Fruit fly (Drosophila melanogaster): Measurements from ENCODE around the gene CG17163.
A peak's percentile ranks its signal among the peaks of the same experiment; 100 is the strongest.

Gene CG17163

DNA sequence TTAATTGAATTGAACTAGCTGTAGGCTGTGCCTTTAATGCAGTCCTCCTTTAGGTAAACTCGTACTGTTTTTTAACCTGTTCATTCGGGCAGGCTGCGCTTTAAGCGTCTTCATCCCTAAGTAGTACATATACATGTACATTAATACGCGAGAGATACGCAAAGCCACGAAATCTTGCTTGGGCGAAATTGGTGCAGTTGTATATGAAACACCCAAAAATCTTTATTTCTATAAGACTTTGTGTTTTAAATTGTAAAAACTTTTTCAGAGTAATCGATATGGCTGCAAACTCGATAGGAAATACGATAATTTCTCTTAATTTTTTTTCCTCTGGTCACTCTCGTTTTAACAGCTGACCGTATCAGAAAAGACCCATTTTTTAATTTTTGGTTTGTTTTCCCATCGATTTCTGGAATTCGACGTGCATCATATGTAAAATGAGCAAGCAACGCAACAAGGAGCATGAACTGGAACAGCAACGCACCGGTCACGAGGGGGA, at the start of gene CG17163, which contains the start of gene CG17168:
CG17163 (minus strand) TSS at position 303 of the 499 bp plus-strand sequence.
CG17168 (plus strand) TSS at position 332 of the 499 bp plus-strand sequence.
- TF ChIP-seq tj (GFP tag; optimal IDR thresholded peaks at IDR 0.05) (peak; percentile 17), kay (GFP tag; ENCODE audit: borderline replicate concordance) (peak; percentile 63), bab1 (GFP tag; optimal IDR thresholded peaks at IDR 0.05) (no peak)

DNA sequence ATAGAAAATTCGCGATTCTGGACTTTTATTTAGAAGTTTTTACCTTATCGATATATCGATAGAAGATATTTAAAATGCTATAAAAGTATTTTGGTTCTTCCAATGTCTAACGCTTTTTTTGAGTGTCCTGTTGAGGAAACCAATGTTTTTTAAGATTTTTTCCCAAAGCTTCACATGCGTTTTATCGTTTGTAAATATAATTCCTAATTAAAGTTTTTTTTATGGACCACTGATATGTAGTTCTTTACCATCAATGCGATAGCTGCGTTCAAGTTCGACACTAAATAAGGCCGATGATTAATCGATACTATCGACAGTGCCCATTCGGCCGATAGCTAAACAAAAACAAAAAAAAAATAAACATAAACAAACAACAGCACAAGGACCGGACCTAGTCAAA, 23.2 kb upstream of the CG17163 start, which contains the start of gene ATbp:
ATbp (plus strand) TSS at position 312 of the 400 bp plus-strand sequence.
- peak; percentile 4 for TF ChIP-seq ovo (GFP tag; optimal IDR thresholded peaks at IDR 0.05)
- peak; percentile 69 for TF ChIP-seq kay (GFP tag; ENCODE audit: borderline replicate concordance)
- peak; percentile 48 for TF ChIP-seq toe (GFP tag; optimal IDR thresholded peaks at IDR 0.05)
- no peak for TF ChIP-seq tj (GFP tag; optimal IDR thresholded peaks at IDR 0.05)

- peak; percentile 7 for TF ChIP-seq CG1620 (GFP tag; optimal IDR thresholded peaks at IDR 0.05)
- no peak for TF ChIP-seq CG7101 (tag; optimal IDR thresholded peaks at IDR 0.05)
- no peak for TF ChIP-seq kay (GFP tag; ENCODE audit: borderline replicate concordance)
- TF ChIP-seq bab1 (GFP tag; optimal IDR thresholded peaks at IDR 0.05) = no peak
- TF ChIP-seq tj (GFP tag; optimal IDR thresholded peaks at IDR 0.05) = no peak
- no peak for TF ChIP-seq CG5204 (GFP tag; optimal IDR thresholded peaks at IDR 0.05)
Observed at dm6 chrX:23097250-23097649, 14.7 kb upstream of the CG17163 start.

DNA sequence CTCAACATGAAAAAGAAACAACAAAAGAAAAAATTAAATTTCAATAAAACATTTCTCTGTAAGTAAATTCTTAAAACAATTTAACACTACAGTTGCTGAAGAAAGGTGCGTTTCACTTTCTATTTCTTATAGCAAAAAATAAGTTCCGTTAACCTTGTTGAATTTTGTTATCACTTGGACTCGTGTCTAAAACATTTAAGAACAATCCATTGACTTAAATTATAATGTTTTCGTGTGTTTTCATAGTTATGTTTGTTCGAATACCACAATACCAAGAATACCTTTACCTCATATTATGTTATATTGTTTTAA, 14.3 kb upstream of the CG17163 start:
- no peak for TF ChIP-seq Clk (GFP tag; optimal IDR thresholded peaks at IDR 0.05)
- no peak for TF ChIP-seq CG1620 (GFP tag; optimal IDR thresholded peaks at IDR 0.05)
- no peak for TF ChIP-seq tj (GFP tag; optimal IDR thresholded peaks at IDR 0.05)
- TF ChIP-seq CG5204 (GFP tag; optimal IDR thresholded peaks at IDR 0.05) = no peak
- TF ChIP-seq CG14711 (tag; optimal IDR thresholded peaks at IDR 0.05) = no peak
- TF ChIP-seq CG12768 (GFP tag; optimal IDR thresholded peaks at IDR 0.05) = no peak
- TF ChIP-seq bab1 (GFP tag; optimal IDR thresholded peaks at IDR 0.05) = no peak
- TF ChIP-seq toe (GFP tag; optimal IDR thresholded peaks at IDR 0.05) = no peak
- TF ChIP-seq Crg-1 (GFP tag; optimal IDR thresholded peaks at IDR 0.05) = no peak
- no peak for TF ChIP-seq kay (GFP tag; ENCODE audit: borderline replicate concordance)
- TF ChIP-seq cic (GFP tag; optimal IDR thresholded peaks at IDR 0.05) = no peak
- no peak for TF ChIP-seq CG7045 (GFP tag; optimal IDR thresholded peaks at IDR 0.05)
- TF ChIP-seq ovo (GFP tag; optimal IDR thresholded peaks at IDR 0.05) = no peak

- no peak for TF ChIP-seq CG11617 (GFP tag; optimal IDR thresholded peaks at IDR 0.05)
- TF ChIP-seq pad (GFP tag; optimal IDR thresholded peaks at IDR 0.05) = peak; percentile 25
- TF ChIP-seq CG7045 (GFP tag; optimal IDR thresholded peaks at IDR 0.05) = no peak
- TF ChIP-seq ovo (GFP tag; optimal IDR thresholded peaks at IDR 0.05) = peak; percentile 20
- peak; percentile 25 for TF ChIP-seq bab1 (GFP tag; optimal IDR thresholded peaks at IDR 0.05)
- TF ChIP-seq Clk (GFP tag; optimal IDR thresholded peaks at IDR 0.05) = no peak
- no peak for TF ChIP-seq Crg-1 (GFP tag; optimal IDR thresholded peaks at IDR 0.05)
- TF ChIP-seq CG1620 (GFP tag; optimal IDR thresholded peaks at IDR 0.05) = no peak
- TF ChIP-seq CG14711 (tag; optimal IDR thresholded peaks at IDR 0.05) = no peak
- no peak for TF ChIP-seq CG7101 (tag; optimal IDR thresholded peaks at IDR 0.05)
- TF ChIP-seq toe (GFP tag; optimal IDR thresholded peaks at IDR 0.05) = no peak
Observed at dm6 chrX:23096117-23096817, 13.8 kb upstream of the CG17163 start, which contains the start of gene CG17162. CG17162 (minus strand) TSS chrX:23096735.

DNA sequence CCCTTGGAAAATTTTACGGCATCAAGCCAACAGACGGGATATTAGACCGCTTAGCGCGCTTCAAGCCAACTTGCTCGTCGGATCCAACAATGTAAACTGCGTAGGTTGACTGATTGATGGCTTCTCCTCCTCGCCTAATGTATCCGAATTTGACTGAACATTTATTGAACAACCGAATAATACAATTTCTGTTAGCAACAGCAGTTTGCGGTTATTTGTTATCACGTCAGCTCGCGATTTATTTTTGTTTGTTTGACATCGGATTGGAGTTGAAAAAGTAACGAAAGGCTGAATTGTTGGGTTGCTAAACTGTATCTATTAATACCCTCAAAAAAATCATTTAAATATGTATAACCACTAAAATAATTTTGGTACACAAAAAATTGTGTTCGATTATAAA, 10.0 kb upstream of the CG17163 start, which contains the start of gene CG17159:
CG17159 (minus strand) TSS at position 101 of the 400 bp plus-strand sequence.
- TF ChIP-seq CG12768 (GFP tag; optimal IDR thresholded peaks at IDR 0.05) (no peak), toe (GFP tag; optimal IDR thresholded peaks at IDR 0.05) (no peak), CG7045 (GFP tag; optimal IDR thresholded peaks at IDR 0.05) (no peak), cnc (optimal IDR thresholded peaks at IDR 0.05) (no peak), CG7101 (tag; optimal IDR thresholded peaks at IDR 0.05) (no peak), CG33017 (tag; optimal IDR thresholded peaks at IDR 0.05) (no peak), CG11617 (GFP tag; optimal IDR thresholded peaks at IDR 0.05) (no peak), kay (GFP tag; ENCODE audit: borderline replicate concordance) (no peak), bab1 (GFP tag; optimal IDR thresholded peaks at IDR 0.05) (no peak), CG1620 (GFP tag; optimal IDR thresholded peaks at IDR 0.05) (no peak), CG14711 (tag; optimal IDR thresholded peaks at IDR 0.05) (no peak), Clk (GFP tag; optimal IDR thresholded peaks at IDR 0.05) (no peak), ovo (GFP tag; optimal IDR thresholded peaks at IDR 0.05) (no peak), Hr96 (GFP tag; optimal IDR thresholded peaks at IDR 0.05) (no peak), cic (GFP tag; optimal IDR thresholded peaks at IDR 0.05) (no peak), tj (GFP tag; optimal IDR thresholded peaks at IDR 0.05) (no peak), pad (GFP tag; optimal IDR thresholded peaks at IDR 0.05) (no peak), Mnt (GFP tag; optimal IDR thresholded peaks at IDR 0.05) (no peak), Crg-1 (GFP tag; optimal IDR thresholded peaks at IDR 0.05) (no peak)

dm6 chrX:23091811-23092210, 9.3 kb upstream of the CG17163 start:
- TF ChIP-seq tj (GFP tag; optimal IDR thresholded peaks at IDR 0.05) (no peak), CG1620 (GFP tag; optimal IDR thresholded peaks at IDR 0.05) (no peak), Hr96 (GFP tag; optimal IDR thresholded peaks at IDR 0.05) (no peak), Crg-1 (GFP tag; optimal IDR thresholded peaks at IDR 0.05) (no peak), pad (GFP tag; optimal IDR thresholded peaks at IDR 0.05) (no peak), ovo (GFP tag; optimal IDR thresholded peaks at IDR 0.05) (no peak), cnc (optimal IDR thresholded peaks at IDR 0.05) (no peak), CG14711 (tag; optimal IDR thresholded peaks at IDR 0.05) (no peak), cic (GFP tag; optimal IDR thresholded peaks at IDR 0.05) (no peak), toe (GFP tag; optimal IDR thresholded peaks at IDR 0.05) (no peak), CG11617 (GFP tag; optimal IDR thresholded peaks at IDR 0.05) (no peak), bab1 (GFP tag; optimal IDR thresholded peaks at IDR 0.05) (no peak)

All from whole organism, adult.